Fruit fly (Drosophila melanogaster): ENCODE data around the gene Recs1.

DNA sequence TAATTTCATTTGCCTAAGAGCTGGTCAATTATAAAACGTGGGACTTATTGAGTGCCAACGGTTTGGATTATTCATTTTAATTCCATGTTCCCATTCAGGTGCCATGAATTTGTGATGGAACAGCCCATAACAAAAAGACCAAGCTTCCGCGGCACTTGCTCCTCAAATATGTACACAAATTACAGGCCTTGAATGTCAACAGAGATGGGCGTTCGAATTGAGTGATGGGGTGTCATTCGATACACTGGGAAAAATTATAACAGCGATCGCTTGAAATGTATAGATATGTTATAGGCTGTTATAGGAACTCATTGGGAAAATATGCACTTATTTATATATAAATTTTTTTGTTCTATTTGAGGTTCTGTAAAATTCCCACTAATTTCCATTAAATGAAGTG is 37.5 kb downstream of the Recs1 start:
- TF ChIP-seq jim (GFP tag; optimal IDR thresholded peaks at IDR 0.05) (no peak), psq (GFP tag; optimal IDR thresholded peaks at IDR 0.05) (no peak), dl (GFP tag; optimal IDR thresholded peaks at IDR 0.05; ENCODE audit: insufficient read depth in 1 of 2, partially characterized antibody in 2 of 2) (no peak)

Data from whole organism, wandering third instar larva.